Worm (Caenorhabditis elegans) whole organism, L4 larva: ENCODE measurements around the gene C54C6.11.

Experiments
- F37D6.2 ChIP-seq: sonication (generic microtip); optimal IDR thresholded peaks from 2 replicates; lab custom pipeline; 2016; ENCODE audit warnings: mild to moderate bottlenecking, missing genetic modification characterization, missing compliant biosample characterization
- F44E2.7 ChIP-seq: fragments of 200-800 bp; sonication (Bioruptor generic); IDR thresholded peaks from 2 replicates; pipeline ENCODE4 v2.1.2; 2022; ENCODE audit warnings: missing genetic modification characterization, missing compliant biosample characterization
- R02D3.7 ChIP-seq: fragments of 150-350 bp; sonication (generic microtip); optimal IDR thresholded peaks from 3 replicates; lab custom pipeline; 2014; ENCODE audit warnings: missing biosample characterization, missing genetic modification characterization
- T26A8.4 ChIP-seq: fragments of 200-800 bp; sonication (Bioruptor generic); IDR thresholded peaks from 2 replicates; pipeline ENCODE4 v1.3.6; 2022; ENCODE audit warnings: missing genetic modification characterization, missing compliant biosample characterization
- Y48G9A.11 ChIP-seq: fragments of 200-800 bp; sonication (Bioruptor generic); IDR thresholded peaks from 2 replicates; pipeline ENCODE4 v1.3.6; 2022; ENCODE audit warnings: missing genetic modification reagents, missing genetic modification characterization, missing compliant biosample characterization
- Y5F2A.4 ChIP-seq: fragments of 200-800 bp; sonication (Bioruptor generic); optimal IDR thresholded peaks from 2 replicates; lab custom pipeline; 2018; ENCODE audit warnings: mild to moderate bottlenecking, missing genetic modification characterization, missing compliant biosample characterization
- Y75B8A.6 ChIP-seq: fragments of 200-800 bp; sonication (Bioruptor generic); IDR thresholded peaks from 2 replicates; pipeline ENCODE4 v1.3.6; 2022; ENCODE audit warnings: missing genetic modification reagents, missing genetic modification characterization, missing compliant biosample characterization
- ZK337.2 ChIP-seq: fragments of 200-800 bp; sonication (Bioruptor generic); IDR thresholded peaks from 2 replicates; pipeline ENCODE4 v1.3.6; 2022; ENCODE audit warnings: missing genetic modification reagents, missing genetic modification characterization, missing compliant biosample characterization
- aha-1 ChIP-seq: fragments of 150-350 bp; peaks from one replicate; lab custom pipeline; 2014; ENCODE audit warnings: missing biosample characterization, missing genetic modification characterization
- ama-1 ChIP-seq: fragments of 150-350 bp; optimal IDR thresholded peaks from 2 replicates; lab custom pipeline; 2014; ENCODE audit warnings: inconsistent platforms, mixed read lengths
- ceh-20 ChIP-seq: fragments of 200-800 bp; sonication (Bioruptor generic); IDR thresholded peaks from 2 replicates; pipeline ENCODE4 v1.3.6; 2022; ENCODE audit warnings: missing genetic modification reagents, missing genetic modification characterization, missing compliant biosample characterization
- ceh-28 ChIP-seq: fragments of 150-350 bp; optimal IDR thresholded peaks from 2 replicates; lab custom pipeline; 2014; ENCODE audit warnings: missing biosample characterization, missing genetic modification reagents, missing genetic modification characterization
- ceh-62 ChIP-seq: sonication (generic microtip); optimal IDR thresholded peaks from 2 replicates; lab custom pipeline; 2017; ENCODE audit warnings: missing biosample characterization, missing genetic modification characterization
- dmd-6 ChIP-seq: fragments of 200-800 bp; sonication (Bioruptor generic); IDR thresholded peaks from 2 replicates; pipeline ENCODE4 v1.3.6; 2022; ENCODE audit warnings: missing genetic modification reagents, missing genetic modification characterization, missing compliant biosample characterization
- dmd-9 ChIP-seq: fragments of 200-800 bp; sonication (Bioruptor generic); IDR thresholded peaks from 2 replicates; pipeline ENCODE4 v1.3.6; 2022; ENCODE audit warnings: missing genetic modification reagents, missing genetic modification characterization, missing compliant biosample characterization
- dpl-1 ChIP-seq: fragments of 150-350 bp; optimal IDR thresholded peaks from 2 replicates; lab custom pipeline; 2014; ENCODE audit warnings: missing biosample characterization, missing genetic modification reagents, missing genetic modification characterization
- duxl-1 ChIP-seq: sonication (generic microtip); optimal IDR thresholded peaks from 2 replicates; lab custom pipeline; 2016; ENCODE audit warnings: mild to moderate bottlenecking, missing genetic modification characterization, moderate library complexity, missing compliant biosample characterization; ENCODE audit not compliant: poor library complexity
- egl-27 ChIP-seq: sonication (generic microtip); optimal IDR thresholded peaks from 3 replicates; lab custom pipeline; 2017; ENCODE audit warnings: missing biosample characterization, missing genetic modification reagents, missing genetic modification characterization
- egl-43 ChIP-seq: fragments of 200-800 bp; sonication (Bioruptor generic); IDR thresholded peaks from 2 replicates; pipeline ENCODE4 v1.3.6; 2022; ENCODE audit warnings: missing genetic modification reagents, missing genetic modification characterization, missing compliant biosample characterization
- fos-1 ChIP-seq: fragments of 150-350 bp; optimal IDR thresholded peaks from 2 replicates; lab custom pipeline; 2014; ENCODE audit warnings: missing biosample characterization, missing genetic modification characterization
- gei-8 ChIP-seq: fragments of 200-800 bp; sonication (Bioruptor generic); optimal IDR thresholded peaks from 2 replicates; lab custom pipeline; 2018; ENCODE audit warnings: mild to moderate bottlenecking, missing genetic modification characterization, missing compliant biosample characterization
- hlh-30 ChIP-seq: sonication (generic microtip); optimal IDR thresholded peaks from 2 replicates; lab custom pipeline; 2017; ENCODE audit warnings: antibody characterized with exemption, mild to moderate bottlenecking, missing genetic modification characterization, missing compliant biosample characterization; ENCODE audit not compliant: insufficient read depth
- hmg-1.1 ChIP-seq: fragments of 200-800 bp; sonication (Bioruptor generic); IDR thresholded peaks from 2 replicates; pipeline ENCODE4 v1.3.6; 2022; ENCODE audit warnings: missing genetic modification reagents, missing genetic modification characterization, missing compliant biosample characterization
- jun-1 ChIP-seq: fragments of 150-350 bp; optimal IDR thresholded peaks from 2 replicates; lab custom pipeline; 2014; ENCODE audit warnings: missing biosample characterization, missing genetic modification reagents, missing genetic modification characterization
- lin-1 ChIP-seq: fragments of 200-800 bp; sonication (Bioruptor generic); IDR thresholded peaks from 2 replicates; pipeline ENCODE4 v1.3.6; 2022; ENCODE audit warnings: missing genetic modification reagents, missing genetic modification characterization, missing compliant biosample characterization
- lin-38 ChIP-seq: fragments of 200-800 bp; sonication (Bioruptor generic); IDR thresholded peaks from 2 replicates; pipeline ENCODE4 v1.3.6; 2022; ENCODE audit warnings: missing genetic modification reagents, missing genetic modification characterization, missing compliant biosample characterization
- lin-39 ChIP-seq: fragments of 150-350 bp; optimal IDR thresholded peaks from 2 replicates; lab custom pipeline; 2014; ENCODE audit warnings: missing biosample characterization, missing genetic modification reagents, missing genetic modification characterization
- lsy-2 ChIP-seq, 2 experiments: fragments of 150-350 bp in 1 of 2; sonication (generic microtip) in 1 of 2; optimal IDR thresholded peaks; 2 replicates each; lab custom pipeline; 2014 to 2017; ENCODE audit warnings: missing biosample characterization in 2 of 2, missing genetic modification characterization in 2 of 2
- madf-5 ChIP-seq, 2 experiments: fragments of 200-800 bp; sonication (Bioruptor generic); IDR thresholded peaks; 2 replicates each; pipeline ENCODE4 v1.3.6; 2022; ENCODE audit warnings: missing compliant biosample characterization in 2 of 2, missing genetic modification characterization in 2 of 2
- mes-2 ChIP-seq: sonication (generic microtip); optimal IDR thresholded peaks from 2 replicates; lab custom pipeline; 2016; ENCODE audit warnings: missing genotype, mild to moderate bottlenecking, missing genetic modification characterization, missing compliant biosample characterization; ENCODE audit not compliant: poor library complexity, severe bottlenecking
- mxl-3 ChIP-seq: fragments of 200-800 bp; sonication (Bioruptor generic); optimal IDR thresholded peaks from 2 replicates; lab custom pipeline; 2018; ENCODE audit warnings: mild to moderate bottlenecking, missing genetic modification characterization, missing compliant biosample characterization
- nhr-111 ChIP-seq: fragments of 200-800 bp; sonication (Bioruptor generic); optimal IDR thresholded peaks from 2 replicates; lab custom pipeline; 2018; ENCODE audit warnings: mild to moderate bottlenecking, missing genetic modification characterization, missing compliant biosample characterization
- nhr-237 ChIP-seq: sonication (generic microtip); optimal IDR thresholded peaks from 2 replicates; lab custom pipeline; 2017; ENCODE audit warnings: missing biosample characterization, missing genetic modification characterization
- nhr-28 ChIP-seq: fragments of 150-350 bp; optimal IDR thresholded peaks from 2 replicates; lab custom pipeline; 2014; ENCODE audit warnings: missing biosample characterization, missing genetic modification characterization
- nhr-41 ChIP-seq: fragments of 200-800 bp; sonication (Bioruptor generic); IDR thresholded peaks from 2 replicates; pipeline ENCODE4 v1.3.6; 2022; ENCODE audit warnings: missing genetic modification reagents, missing genetic modification characterization, missing compliant biosample characterization
- nhr-6 ChIP-seq: fragments of 150-350 bp; optimal IDR thresholded peaks from 2 replicates; lab custom pipeline; 2014; ENCODE audit warnings: missing biosample characterization, missing genetic modification characterization
- nhr-77 ChIP-seq: fragments of 150-350 bp; optimal IDR thresholded peaks from 2 replicates; lab custom pipeline; 2014; ENCODE audit warnings: missing biosample characterization, missing genetic modification characterization
- pha-4 ChIP-seq, 2 experiments: fragments of 150-350 bp in 1 of 2; fragments of 200-800 bp in 1 of 2; sonication (Bioruptor generic) in 1 of 2; IDR thresholded peaks in 1 of 2; optimal IDR thresholded peaks in 1 of 2; 2 replicates each; pipeline versions ENCODE4 v1.3.6 to Lab custom; 2014 to 2022; ENCODE audit warnings: missing genetic modification characterization in 2 of 2, missing genetic modification reagents in 2 of 2, missing biosample characterization in 1 of 2, missing compliant biosample characterization in 1 of 2
- rbr-2 ChIP-seq: sonication (generic microtip); optimal IDR thresholded peaks from 2 replicates; lab custom pipeline; 2016; ENCODE audit warnings: missing genotype, missing genetic modification characterization, missing compliant biosample characterization
- snpc-1.2 ChIP-seq: fragments of 200-800 bp; sonication (Bioruptor generic); IDR thresholded peaks from 2 replicates; pipeline ENCODE4 v1.3.6; 2022; ENCODE audit warnings: missing genetic modification reagents, missing genetic modification characterization, missing compliant biosample characterization
- spr-1 ChIP-seq: sonication (generic microtip); optimal IDR thresholded peaks from 2 replicates; lab custom pipeline; 2016; ENCODE audit warnings: mild to moderate bottlenecking, missing genetic modification characterization, missing compliant biosample characterization
- tra-1 ChIP-seq: fragments of 200-800 bp; sonication (Bioruptor generic); IDR thresholded peaks from 2 replicates; pipeline ENCODE4 v1.3.6; 2022; ENCODE audit warnings: missing genetic modification reagents, missing genetic modification characterization, missing compliant biosample characterization
- unc-39 ChIP-seq: sonication (generic microtip); optimal IDR thresholded peaks from 2 replicates; lab custom pipeline; 2017; ENCODE audit warnings: missing biosample characterization, missing genetic modification characterization
- unc-62 ChIP-seq, 3 experiments: fragments of 150-350 bp in 1 of 3; sonication (generic microtip); optimal IDR thresholded peaks in 2 of 3; peaks in 1 of 3; 1 replicate in 1 of 3; 2 replicates in 2 of 3; lab custom pipeline; 2014 to 2017; ENCODE audit warnings: missing biosample characterization in 3 of 3, missing genetic modification characterization in 3 of 3, missing genetic modification reagents in 3 of 3, missing genotype in 1 of 3
- ztf-11 ChIP-seq: fragments of 150-350 bp; optimal IDR thresholded peaks from 2 replicates; lab custom pipeline; 2014; ENCODE audit warnings: missing biosample characterization, missing genetic modification characterization
- ztf-7 ChIP-seq: fragments of 150-350 bp; optimal IDR thresholded peaks from 2 replicates; lab custom pipeline; 2014; ENCODE audit warnings: missing biosample characterization, missing genetic modification characterization

The C54C6.11 gene

ce11 chrIII:3537401-3537800 is 10.7 kb upstream of the C54C6.11 start, which contains the start of gene cfap-20:
Gene cfap-20 (minus strand): TSS chrIII:3537501.
- TF ChIP-seq madf-5 (GFP tag; IDR thresholded peaks at IDR 0.05; lab: Robert Waterston, UW) (no peak), ceh-20 (GFP tag; lab: Robert Waterston, UW) (no peak), dmd-9 (GFP tag; lab: Robert Waterston, UW) (no peak), R02D3.7 (tag; lab: Kevin White, UChicago) (no peak), lin-38 (GFP tag; lab: Robert Waterston, UW) (peak; percentile 25; the same call in 1 of the 2 replicates), fos-1 (no peak), egl-27 (tag; lab: Kevin White, UChicago) (no peak), jun-1 (tag; lab: Kevin White, UChicago) (no peak), hmg-1.1 (GFP tag; lab: Robert Waterston, UW) (no peak), Y75B8A.6 (GFP tag; lab: Robert Waterston, UW) (no peak), lin-39 (tag; lab: Kevin White, UChicago) (no peak), ztf-11 (tag; lab: Kevin White, UChicago) (no peak), egl-43 (GFP tag; lab: Robert Waterston, UW) (0 out of 2 replicates have a peak, but pooled peaks have one; percentile 9), ztf-7 (tag; lab: Kevin White, UChicago) (no peak), nhr-28 (tag; lab: Kevin White, UChicago) (no peak), unc-62 (GFP tag; optimal IDR thresholded peaks at IDR 0.05 in 1 of 2; lab: Kevin White, UChicago) (no peak), unc-62 (tag; optimal IDR thresholded peaks at IDR 0.05; lab: Kevin White, UChicago) (no peak), tra-1 (GFP tag; lab: Robert Waterston, UW) (0 out of 2 replicates have a peak, but pooled peaks have one; percentile 18), gei-8 (GFP tag; lab: Kevin White, UChicago) (no peak), dpl-1 (GFP tag; lab: Kevin White, UChicago) (no peak), nhr-77 (no peak), lin-1 (no peak), spr-1 (tag; lab: Kevin White, UChicago) (no peak), Y5F2A.4 (GFP tag; lab: Kevin White, UChicago) (no peak)

ce11 chrIII:3539499-3539898 is 8.6 kb upstream of the C54C6.11 start:
- peak; percentile 91 for TF ChIP-seq aha-1 (tag; lab: Kevin White, UChicago)
- TF ChIP-seq ceh-28 (tag; lab: Kevin White, UChicago): no peak
- no peak for TF ChIP-seq duxl-1 (tag; lab: Kevin White, UChicago)
- TF ChIP-seq, all 104 proteins: peak for 1

DNA sequence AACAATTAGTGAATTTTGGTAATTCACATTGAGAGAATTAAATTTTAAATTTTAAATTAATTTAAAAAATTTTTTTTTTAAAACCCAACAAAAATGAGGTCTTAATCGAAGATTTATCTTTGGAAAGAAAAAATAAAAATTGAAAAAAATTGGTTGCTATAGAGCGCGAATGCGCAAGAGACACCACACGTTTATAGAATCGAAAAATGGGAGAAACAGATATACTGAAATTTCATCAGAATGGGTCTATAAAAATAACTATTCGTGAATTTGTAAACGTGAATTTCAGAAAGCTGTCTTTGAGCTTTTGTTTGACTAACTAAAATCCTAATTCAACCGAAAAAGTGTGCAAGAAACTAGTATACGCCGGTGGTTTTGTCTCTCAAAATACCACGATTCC is 7.7 kb upstream of the C54C6.11 start:
- TF ChIP-seq nhr-111 (GFP tag; lab: Kevin White, UChicago) (no peak), dpl-1 (GFP tag; lab: Kevin White, UChicago) (peak; percentile 57), fos-1 (no peak), hmg-1.1 (GFP tag; lab: Robert Waterston, UW) (peak; percentile 59), nhr-28 (tag; lab: Kevin White, UChicago) (peak; percentile 39), hlh-30 (tag; lab: Kevin White, UChicago) (peak; percentile 25), nhr-77 (peak; percentile 73), nhr-6 (tag; lab: Kevin White, UChicago) (peak; percentile 18), ceh-62 (tag; lab: Kevin White, UChicago) (no peak), nhr-237 (tag; lab: Kevin White, UChicago) (no peak), F37D6.2 (no peak), ama-1 (lab: Kevin White, UChicago) (no peak), F44E2.7 (GFP tag; lab: Robert Waterston, UW) (no peak), jun-1 (tag; lab: Kevin White, UChicago) (no peak), ZK337.2 (0 out of 2 replicates have a peak, but pooled peaks have one; percentile 33), mes-2 (tag; lab: Kevin White, UChicago) (peak; percentile 91), dmd-6 (GFP tag; lab: Robert Waterston, UW) (peak; percentile 18; the same call in 1 of the 2 replicates), snpc-1.2 (no peak), rbr-2 (tag; lab: Kevin White, UChicago) (peak; percentile 28), mxl-3 (GFP tag; lab: Kevin White, UChicago) (no peak), T26A8.4 (no peak), pha-4 (GFP tag; IDR thresholded peaks at IDR 0.05; lab: Robert Waterston, UW) (no peak), pha-4 (tag; optimal IDR thresholded peaks at IDR 0.05; lab: Kevin White, UChicago) (no peak), lsy-2 (tag; optimal IDR thresholded peaks at IDR 0.05; lab: Kevin White, UChicago) (peak in 1 of 2 experiments; percentile 72), lin-38 (GFP tag; lab: Robert Waterston, UW) (peak; percentile 94), nhr-41 (GFP tag; lab: Robert Waterston, UW) (no peak), Y48G9A.11 (GFP tag; lab: Robert Waterston, UW) (no peak), unc-39 (no peak), Y5F2A.4 (GFP tag; lab: Kevin White, UChicago) (no peak), dmd-9 (GFP tag; lab: Robert Waterston, UW) (no peak)
